Worm (Caenorhabditis elegans) whole organism, L4 larva: ENCODE data around the gene him-10.

Experiments
- aha-1 ChIP-seq: fragments of 150-350 bp; peaks from one replicate; lab custom pipeline; 2014; ENCODE audit warnings: missing biosample characterization, missing genetic modification characterization
- ces-1 ChIP-seq: fragments of 150-350 bp; sonication (generic microtip); optimal IDR thresholded peaks from 4 replicates; lab custom pipeline; 2014; ENCODE audit warnings: missing biosample characterization, missing genetic modification reagents, missing genetic modification characterization
- daf-19 ChIP-seq: fragments of 200-800 bp; sonication (Bioruptor generic); conservative IDR thresholded peaks from 2 replicates; pipeline ENCODE4 v1.3.6; 2022; ENCODE audit warnings: missing genetic modification characterization, missing compliant biosample characterization
- fos-1 ChIP-seq: fragments of 150-350 bp; optimal IDR thresholded peaks from 2 replicates; lab custom pipeline; 2014; ENCODE audit warnings: missing biosample characterization, missing genetic modification characterization
- lin-29 ChIP-seq: fragments of 200-800 bp; sonication (Bioruptor generic); IDR thresholded peaks from 2 replicates; pipeline ENCODE4 v1.3.6; 2022; ENCODE audit warnings: missing genetic modification reagents, missing genetic modification characterization, missing compliant biosample characterization
- lir-3 ChIP-seq: sonication (generic microtip); optimal IDR thresholded peaks from 2 replicates; lab custom pipeline; 2016; ENCODE audit warnings: mild to moderate bottlenecking, missing genetic modification characterization, missing compliant biosample characterization
- lsy-2 ChIP-seq, 2 experiments: fragments of 150-350 bp in 1 of 2; sonication (generic microtip) in 1 of 2; optimal IDR thresholded peaks; 2 replicates each; lab custom pipeline; 2014 to 2017; ENCODE audit warnings: missing biosample characterization in 2 of 2, missing genetic modification characterization in 2 of 2
- mes-2 ChIP-seq: sonication (generic microtip); optimal IDR thresholded peaks from 2 replicates; lab custom pipeline; 2016; ENCODE audit warnings: missing genotype, mild to moderate bottlenecking, missing genetic modification characterization, missing compliant biosample characterization; ENCODE audit not compliant: poor library complexity, severe bottlenecking
- unc-62 ChIP-seq, 3 experiments: fragments of 150-350 bp in 1 of 3; sonication (generic microtip); optimal IDR thresholded peaks in 2 of 3; peaks in 1 of 3; 1 replicate in 1 of 3; 2 replicates in 2 of 3; lab custom pipeline; 2014 to 2017; ENCODE audit warnings: missing biosample characterization in 3 of 3, missing genetic modification characterization in 3 of 3, missing genetic modification reagents in 3 of 3, missing genotype in 1 of 3
- ztf-11 ChIP-seq: fragments of 150-350 bp; optimal IDR thresholded peaks from 2 replicates; lab custom pipeline; 2014; ENCODE audit warnings: missing biosample characterization, missing genetic modification characterization

DNA sequence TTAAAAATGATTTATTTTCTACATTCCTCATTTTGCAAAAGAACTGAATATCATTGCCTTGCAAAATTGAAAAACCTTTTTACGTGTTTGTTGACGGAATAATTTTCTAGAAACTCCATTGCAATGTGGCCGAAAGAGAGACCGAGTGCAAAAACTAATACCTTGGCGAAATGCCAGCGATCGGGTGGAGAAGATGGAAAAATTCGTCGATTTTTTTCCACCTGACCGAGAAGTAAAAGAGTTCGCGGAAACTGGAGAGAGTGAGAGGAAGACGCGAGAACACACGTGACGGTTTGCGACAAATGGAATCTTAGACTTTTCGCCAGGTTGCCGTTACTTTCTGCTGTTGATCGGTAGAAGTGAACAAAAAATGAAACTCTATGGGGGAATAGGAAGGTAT is 38.6 kb downstream of the him-10 start:
- TF ChIP-seq fos-1: no peak
- TF ChIP-seq ces-1 (GFP tag; lab: Kevin White, UChicago): no peak
- no peak for TF ChIP-seq lin-29 (GFP tag; lab: Robert Waterston, UW)
- no peak for TF ChIP-seq ztf-11 (tag; lab: Kevin White, UChicago)
- TF ChIP-seq lir-3 (tag; lab: Kevin White, UChicago): no peak
- no peak for TF ChIP-seq aha-1 (tag; lab: Kevin White, UChicago)
- TF ChIP-seq lsy-2 (tag; optimal IDR thresholded peaks at IDR 0.05; lab: Kevin White, UChicago): peak in 1 of 2 experiments; percentile 59
- TF ChIP-seq unc-62 (GFP tag; optimal IDR thresholded peaks at IDR 0.05 in 1 of 2; lab: Kevin White, UChicago): no peak
- no peak for TF ChIP-seq unc-62 (tag; optimal IDR thresholded peaks at IDR 0.05; lab: Kevin White, UChicago)
- no peak for TF ChIP-seq mes-2 (tag; lab: Kevin White, UChicago)
- TF ChIP-seq daf-19 (GFP tag; lab: Robert Waterston, UW): no peak
